Worm (Caenorhabditis elegans): ENCODE data around the gene srz-20.
"Not testable (repeated sequence)": the region's sequence is repeated elsewhere in the genome, so short reads cannot be mapped to it uniquely, and the experiment has no call there.

Gene srz-20

ce11 chrIV:3919506-3919905 is 4.1 kb downstream of the srz-20 start, which contains the start of gene srz-19:
Gene srz-19, plus strand, starts transcription at chrIV:3919806.
- no peak for TF ChIP-seq W03F9.2 (tag; optimal IDR thresholded peaks at IDR 0.05)
- no peak for TF ChIP-seq dao-5 (tag; optimal IDR thresholded peaks at IDR 0.05)
- TF ChIP-seq him-1 (tag; optimal IDR thresholded peaks at IDR 0.05): no peak

ce11 chrIV:3921898-3922297 is 6.5 kb downstream of the srz-20 start, which contains the start of gene clec-67:
Gene clec-67, plus strand, starts transcription at chrIV:3922165.
- TF ChIP-seq W03F9.2 (tag; optimal IDR thresholded peaks at IDR 0.05) (no peak), him-1 (tag; optimal IDR thresholded peaks at IDR 0.05) (no peak), dao-5 (tag; optimal IDR thresholded peaks at IDR 0.05) (no peak)

- no peak for TF ChIP-seq W03F9.2 (tag; optimal IDR thresholded peaks at IDR 0.05)
- TF ChIP-seq him-1 (tag; optimal IDR thresholded peaks at IDR 0.05): no peak
- no peak for TF ChIP-seq dao-5 (tag; optimal IDR thresholded peaks at IDR 0.05)
Measured at ce11 chrIV:3926117-3926516, 10.7 kb downstream of the srz-20 start, which contains the start of gene clec-68. Gene clec-68, plus strand, starts transcription at chrIV:3926417.

DNA sequence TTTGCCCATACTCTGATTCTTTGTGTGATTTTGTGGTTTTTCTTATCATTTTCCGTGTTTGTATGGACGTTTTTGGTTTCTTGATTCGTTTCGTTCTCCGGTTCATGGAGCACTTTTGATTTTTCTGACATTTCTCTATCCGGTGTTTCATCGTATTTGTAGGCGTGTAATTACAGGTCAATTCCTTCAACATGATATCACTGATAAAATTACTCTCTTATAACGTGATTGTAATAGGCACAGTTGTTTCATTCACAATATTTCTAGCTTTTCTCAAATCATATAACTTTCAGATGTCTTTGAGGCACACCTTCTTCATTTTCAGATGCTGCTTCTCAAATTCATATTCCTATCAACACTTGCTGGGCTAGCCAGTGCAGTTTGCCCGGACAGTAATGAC is 17.0 kb downstream of the srz-20 start, which contains the start of gene clec-70:
Gene clec-70, plus strand, starts transcription at position 301 of the 400 bp plus-strand sequence.
- TF ChIP-seq him-1, dao-5, W03F9.2 (tag; optimal IDR thresholded peaks at IDR 0.05): not testable (repeated sequence)

ce11 chrIV:3937097-3937496 is 21.7 kb downstream of the srz-20 start, which contains the start of gene clec-71:
Gene clec-71, plus strand, starts transcription at chrIV:3937458.
- TF ChIP-seq W03F9.2 (tag; optimal IDR thresholded peaks at IDR 0.05) (no peak), dao-5 (tag; optimal IDR thresholded peaks at IDR 0.05) (no peak), him-1 (tag; optimal IDR thresholded peaks at IDR 0.05) (no peak)

ce11 chrIV:3941658-3942328 is 26.4 kb downstream of the srz-20 start, which contains the start of gene clec-174:
Gene clec-174, minus strand, starts transcription at chrIV:3941708.
- TF ChIP-seq W03F9.2 (tag; optimal IDR thresholded peaks at IDR 0.05): no peak
- no peak for TF ChIP-seq him-1 (tag; optimal IDR thresholded peaks at IDR 0.05)
- TF ChIP-seq dao-5 (tag; optimal IDR thresholded peaks at IDR 0.05): no peak

DNA sequence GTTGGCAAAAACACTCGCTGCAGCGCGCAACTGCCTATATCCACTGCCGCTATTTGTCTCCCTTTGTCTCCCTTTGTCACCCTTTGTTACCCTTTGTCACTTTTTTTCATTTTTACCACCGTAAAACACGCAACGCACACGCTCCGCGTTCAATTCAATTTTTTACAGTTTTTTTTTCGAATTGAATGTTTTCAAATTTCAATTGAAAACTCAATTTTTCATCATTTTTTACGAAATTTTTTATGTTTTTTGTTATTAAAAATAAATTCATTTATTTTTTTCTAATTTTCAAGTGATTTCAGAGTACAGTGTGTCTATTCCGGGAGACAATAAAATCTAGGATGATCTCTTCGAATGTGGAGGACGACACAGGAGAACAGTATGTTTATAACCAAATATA is 27.6 kb downstream of the srz-20 start, which contains the start of gene Y46C8AL.11:
Gene Y46C8AL.11, plus strand, starts transcription at position 301 of the 400 bp plus-strand sequence.
- TF ChIP-seq W03F9.2 (tag; optimal IDR thresholded peaks at IDR 0.05): no peak
- no peak for TF ChIP-seq him-1 (tag; optimal IDR thresholded peaks at IDR 0.05)
- no peak for TF ChIP-seq dao-5 (tag; optimal IDR thresholded peaks at IDR 0.05)

DNA sequence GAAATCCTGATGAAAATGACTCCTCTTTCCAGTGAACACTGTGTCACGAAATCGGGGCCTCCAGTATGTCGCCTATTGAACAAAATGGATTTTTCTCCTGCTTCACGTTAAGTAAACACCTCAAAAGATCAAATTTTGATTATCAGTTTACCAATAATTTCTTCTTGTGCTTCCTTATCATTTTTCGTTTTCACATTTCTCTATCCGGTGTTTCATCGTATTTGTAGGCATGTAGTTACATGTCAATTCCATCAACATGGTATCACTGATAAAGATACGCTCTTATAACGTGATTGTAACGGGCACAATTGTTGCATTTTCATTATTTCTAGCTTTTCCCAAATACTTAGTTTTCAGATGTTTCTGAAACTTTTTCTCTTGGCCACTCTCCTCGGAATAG is 29.1 kb downstream of the srz-20 start, which contains the start of gene clec-72:
Gene clec-72, plus strand, starts transcription at position 358 of the 400 bp plus-strand sequence.
- TF ChIP-seq W03F9.2 (tag; optimal IDR thresholded peaks at IDR 0.05) (no peak), dao-5 (tag; optimal IDR thresholded peaks at IDR 0.05) (no peak), him-1 (tag; optimal IDR thresholded peaks at IDR 0.05) (no peak)

- TF ChIP-seq W03F9.2 (tag; optimal IDR thresholded peaks at IDR 0.05) (no peak), dao-5 (tag; optimal IDR thresholded peaks at IDR 0.05) (no peak), him-1 (tag; optimal IDR thresholded peaks at IDR 0.05) (no peak)
Measured at ce11 chrIV:3956095-3956494, 40.7 kb downstream of the srz-20 start, which contains the start of gene clec-73. Gene clec-73, minus strand, starts transcription at chrIV:3956195.

DNA sequence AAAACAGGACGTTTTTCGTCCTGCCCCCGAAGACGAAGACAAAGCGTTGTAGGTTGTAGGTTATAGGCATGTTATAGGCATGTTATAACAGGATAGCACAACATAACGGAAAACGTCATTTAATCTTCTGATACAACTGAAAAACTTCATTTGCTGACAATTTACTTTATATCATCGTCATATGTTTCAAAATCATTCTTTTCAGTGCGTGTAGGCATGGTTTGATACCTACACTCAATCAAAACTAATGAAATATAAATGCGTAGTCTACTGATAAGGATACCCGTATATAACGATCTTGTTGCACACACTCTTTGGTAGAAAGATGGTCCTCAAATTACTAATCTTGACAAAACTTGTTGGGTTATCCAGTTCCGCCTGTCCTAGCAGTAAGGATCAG is 41.3 kb downstream of the srz-20 start, which contains the start of gene clec-74:
Gene clec-74, plus strand, starts transcription at position 301 of the 400 bp plus-strand sequence.
- TF ChIP-seq W03F9.2 (tag; optimal IDR thresholded peaks at IDR 0.05) (no peak), dao-5 (tag; optimal IDR thresholded peaks at IDR 0.05) (no peak), him-1 (tag; optimal IDR thresholded peaks at IDR 0.05) (no peak)

DNA sequence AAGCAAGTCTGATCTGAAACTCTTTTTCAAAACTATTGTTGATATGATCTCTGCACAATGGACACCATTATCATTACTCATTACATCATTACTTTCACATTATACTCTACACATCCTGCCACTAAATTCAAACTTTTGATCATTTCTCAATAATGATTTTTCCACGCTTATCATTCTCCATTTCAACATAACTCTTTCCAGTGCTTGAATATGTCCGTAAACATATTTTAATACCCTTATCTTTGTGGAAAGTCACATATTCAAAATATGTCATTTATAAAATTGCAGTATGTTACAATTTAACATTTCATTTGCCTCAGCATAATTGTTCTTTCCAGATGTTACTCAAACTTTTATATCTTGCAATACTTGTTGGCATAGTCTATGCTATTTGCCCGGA is 45.0 kb downstream of the srz-20 start, which contains the start of gene clec-75:
Gene clec-75, plus strand, starts transcription at position 339 of the 400 bp plus-strand sequence.
- TF ChIP-seq him-1 (tag; optimal IDR thresholded peaks at IDR 0.05) (no peak), W03F9.2 (tag; optimal IDR thresholded peaks at IDR 0.05) (no peak), dao-5 (tag; optimal IDR thresholded peaks at IDR 0.05) (no peak)

DNA sequence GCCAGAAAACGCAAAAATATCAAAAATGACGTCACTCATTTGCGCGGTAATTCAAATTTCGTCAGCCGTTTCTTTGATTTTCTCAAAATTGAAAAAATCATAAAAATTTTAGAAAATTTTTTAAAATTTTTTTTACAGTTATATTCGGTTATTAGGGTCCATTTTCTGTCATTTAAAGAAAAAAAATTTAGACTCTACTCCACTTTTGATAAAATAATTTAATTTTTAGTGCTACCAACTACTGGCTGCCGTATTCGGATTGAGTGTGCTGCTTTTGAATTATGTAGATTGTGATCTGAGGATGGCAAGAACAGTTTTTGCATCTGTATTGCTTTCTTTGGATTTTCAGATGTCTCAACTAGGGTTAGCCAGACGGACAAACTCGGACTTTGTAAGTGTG is 47.2 kb downstream of the srz-20 start, which contains the start of gene Y46C8AM.1:
Gene Y46C8AM.1, plus strand, starts transcription at position 301 of the 400 bp plus-strand sequence.
- TF ChIP-seq W03F9.2 (tag; optimal IDR thresholded peaks at IDR 0.05): no peak
- no peak for TF ChIP-seq him-1 (tag; optimal IDR thresholded peaks at IDR 0.05)
- no peak for TF ChIP-seq dao-5 (tag; optimal IDR thresholded peaks at IDR 0.05)

ce11 chrIV:3963498-3963897 is 48.1 kb downstream of the srz-20 start:
- TF ChIP-seq him-1 (tag; optimal IDR thresholded peaks at IDR 0.05) (no peak), dao-5 (tag; optimal IDR thresholded peaks at IDR 0.05) (no peak), W03F9.2 (tag; optimal IDR thresholded peaks at IDR 0.05) (no peak)

- TF ChIP-seq him-1 (tag; optimal IDR thresholded peaks at IDR 0.05): no peak
- no peak for TF ChIP-seq dao-5 (tag; optimal IDR thresholded peaks at IDR 0.05)
- TF ChIP-seq W03F9.2 (tag; optimal IDR thresholded peaks at IDR 0.05): no peak
Measured at ce11 chrIV:3965013-3965412, 49.6 kb downstream of the srz-20 start, which contains the start of gene clec-76. Gene clec-76, plus strand, starts transcription at chrIV:3965246.
